Worm (Caenorhabditis elegans) whole organism, late embryonic: ENCODE measurements around the gene nid-1.

Source experiments
- C38D4.7 ChIP-seq: fragments of 200-800 bp; sonication (Bioruptor generic); optimal IDR thresholded peaks from 2 replicates; lab custom pipeline; 2018; ENCODE audit warnings: mild to moderate bottlenecking, missing genetic modification characterization, moderate library complexity, missing compliant biosample characterization
- ceh-31 ChIP-seq: sonication (generic microtip); optimal IDR thresholded peaks from 2 replicates; lab custom pipeline; 2016; ENCODE audit warnings: missing genetic modification characterization, missing compliant biosample characterization
- ceh-6 ChIP-seq: fragments of 200-800 bp; sonication (Bioruptor generic); optimal IDR thresholded peaks from 2 replicates; lab custom pipeline; 2018; ENCODE audit warnings: mild to moderate bottlenecking, missing genetic modification characterization, missing compliant biosample characterization
- elt-2 ChIP-seq: sonication (generic microtip); optimal IDR thresholded peaks from 2 replicates; lab custom pipeline; 2016; ENCODE audit warnings: missing genetic modification reagents, missing genetic modification characterization, missing compliant biosample characterization
- fkh-10 ChIP-seq: fragments of 150-350 bp; optimal IDR thresholded peaks from 2 replicates; lab custom pipeline; 2014; ENCODE audit warnings: missing biosample characterization, missing genetic modification reagents, missing genetic modification characterization
- gmeb-2 ChIP-seq: sonication (generic microtip); optimal IDR thresholded peaks from 2 replicates; lab custom pipeline; 2016; ENCODE audit warnings: missing genetic modification characterization, inconsistent platforms, missing compliant biosample characterization
- mec-3 ChIP-seq: sonication (generic microtip); optimal IDR thresholded peaks from 2 replicates; lab custom pipeline; 2016; ENCODE audit warnings: borderline replicate concordance, missing genetic modification characterization, missing compliant biosample characterization
- nhr-232 ChIP-seq: sonication (generic microtip); optimal IDR thresholded peaks from 2 replicates; lab custom pipeline; 2016; ENCODE audit warnings: missing genetic modification characterization, missing compliant biosample characterization
- pax-1 ChIP-seq: fragments of 150-350 bp; optimal IDR thresholded peaks from 2 replicates; lab custom pipeline; 2014; ENCODE audit warnings: missing biosample characterization, missing genetic modification characterization
- pqm-1 ChIP-seq: sonication (generic microtip); optimal IDR thresholded peaks from 2 replicates; lab custom pipeline; 2016; ENCODE audit warnings: missing genetic modification characterization, missing compliant biosample characterization
- unc-55 ChIP-seq: sonication (generic microtip); optimal IDR thresholded peaks from 2 replicates; lab custom pipeline; 2017; ENCODE audit warnings: missing biosample characterization, missing genetic modification reagents, missing genetic modification characterization
- unc-86 ChIP-seq: sonication (generic microtip); optimal IDR thresholded peaks from 2 replicates; lab custom pipeline; 2016; ENCODE audit warnings: missing genetic modification characterization, missing compliant biosample characterization

DNA sequence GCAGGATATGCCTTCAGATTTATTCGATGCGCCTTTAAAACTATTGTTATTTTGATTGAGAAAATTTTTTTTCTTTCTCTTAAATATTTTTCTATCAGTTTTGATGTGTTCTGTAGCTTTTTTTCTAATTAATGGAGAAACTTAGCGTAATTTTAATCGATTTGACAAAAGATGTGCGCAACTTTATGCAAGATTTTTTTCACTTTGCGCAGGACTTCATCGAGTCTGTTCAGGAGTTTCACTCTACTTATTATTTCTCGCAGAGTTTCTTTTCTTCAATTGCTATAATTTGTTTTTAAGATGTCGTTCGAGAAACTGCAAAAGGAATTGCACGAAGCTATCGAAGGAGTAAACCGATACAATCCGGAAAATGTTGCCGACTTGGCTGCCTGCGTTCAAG lies 43.8 kb downstream of the nid-1 start, which contains the start of gene eif-3.K:
- TF ChIP-seq mec-3, result no peak
- no peak for TF ChIP-seq pax-1 (tag; lab: Kevin White, UChicago)
- TF ChIP-seq unc-55 (GFP tag; lab: Kevin White, UChicago), result no peak
- no peak for TF ChIP-seq fkh-10
- TF ChIP-seq C38D4.7 (GFP tag; lab: Kevin White, UChicago), result no peak
- TF ChIP-seq unc-86, result no peak
- no peak for TF ChIP-seq ceh-6 (GFP tag; lab: Kevin White, UChicago)
- TF ChIP-seq pqm-1 (tag; lab: Kevin White, UChicago), result no peak
- no peak for TF ChIP-seq ceh-31 (tag; lab: Kevin White, UChicago)
- no peak for TF ChIP-seq gmeb-2 (tag; lab: Kevin White, UChicago)
- no peak for TF ChIP-seq nhr-232
- no peak for TF ChIP-seq elt-2 (tag; lab: Kevin White, UChicago)
